Fruit fly (Drosophila melanogaster) whole organism, adult: ENCODE measurements around the gene CG33108.

Source experiments
- CG11617 ChIP-seq: fragments of 200-800 bp; sonication (Bioruptor generic); optimal IDR thresholded peaks from 2 replicates; lab custom pipeline; 2017; ENCODE audit warnings: mild to moderate bottlenecking, missing biosample characterization, missing genetic modification reagents, missing genetic modification characterization
- CG12768 ChIP-seq: fragments of 200-800 bp; sonication (Bioruptor generic); optimal IDR thresholded peaks from 2 replicates; lab custom pipeline; 2017; ENCODE audit warnings: missing biosample characterization, missing genetic modification characterization, mild to moderate bottlenecking, moderate library complexity, missing genetic modification reagents
- CG14711 ChIP-seq: fragments of 200-800 bp; sonication (Bioruptor generic); optimal IDR thresholded peaks from 2 replicates; lab custom pipeline; 2018; ENCODE audit warnings: missing biosample characterization, mild to moderate bottlenecking, missing genetic modification characterization, moderate library complexity
- CG1620 ChIP-seq: fragments of 200-800 bp; sonication (Bioruptor generic); optimal IDR thresholded peaks from 2 replicates; lab custom pipeline; 2016; ENCODE audit warnings: missing biosample characterization, missing genetic modification characterization
- CG33017 ChIP-seq: fragments of 200-800 bp; sonication (Bioruptor generic); optimal IDR thresholded peaks from 2 replicates; lab custom pipeline; 2018; ENCODE audit warnings: missing biosample characterization, mild to moderate bottlenecking, missing genetic modification characterization, moderate library complexity
- CG5204 ChIP-seq: fragments of 200-800 bp; sonication (Bioruptor generic); optimal IDR thresholded peaks from 2 replicates; lab custom pipeline; 2016; ENCODE audit warnings: missing biosample characterization, missing genetic modification characterization
- CG7045 ChIP-seq: fragments of 200-800 bp; sonication (Bioruptor generic); optimal IDR thresholded peaks from 2 replicates; lab custom pipeline; 2017; ENCODE audit warnings: missing biosample characterization, mild to moderate bottlenecking, missing genetic modification characterization
- CG7101 ChIP-seq: fragments of 200-800 bp; sonication (Bioruptor generic); optimal IDR thresholded peaks from 2 replicates; lab custom pipeline; 2018; ENCODE audit warnings: missing biosample characterization, mild to moderate bottlenecking, missing genetic modification characterization, moderate library complexity
- Clk ChIP-seq: fragments of 200-800 bp; sonication (Bioruptor generic); optimal IDR thresholded peaks from 2 replicates; lab custom pipeline; 2017; ENCODE audit warnings: missing biosample characterization, missing genetic modification characterization
- Crg-1 ChIP-seq: fragments of 200-800 bp; sonication (Bioruptor generic); optimal IDR thresholded peaks from 2 replicates; lab custom pipeline; 2016; ENCODE audit warnings: missing biosample characterization, missing genetic modification characterization
- Hr96 ChIP-seq: fragments of 200-800 bp; sonication (Bioruptor generic); optimal IDR thresholded peaks from 2 replicates; lab custom pipeline; 2016; ENCODE audit warnings: missing biosample characterization, missing genetic modification characterization
- Mnt ChIP-seq: fragments of 200-800 bp; sonication (Bioruptor generic); optimal IDR thresholded peaks from 2 replicates; lab custom pipeline; 2016; ENCODE audit warnings: missing biosample characterization, mild to moderate bottlenecking, missing genetic modification characterization
- bab1 ChIP-seq: fragments of 200-800 bp; sonication (Bioruptor generic); optimal IDR thresholded peaks from 3 replicates; lab custom pipeline; 2019; ENCODE audit warnings: missing biosample characterization, mild to moderate bottlenecking, missing genetic modification characterization, moderate library complexity
- cic ChIP-seq: fragments of 200-800 bp; sonication (Bioruptor generic); optimal IDR thresholded peaks from 2 replicates; lab custom pipeline; 2017; ENCODE audit warnings: missing biosample characterization, mild to moderate bottlenecking, missing genetic modification characterization, moderate library complexity
- cnc ChIP-seq, 2 experiments: fragments of >200 bp; optimal IDR thresholded peaks; 2 replicates each; lab custom pipeline; 2017
- kay ChIP-seq: fragments of 200-800 bp; sonication (Bioruptor generic); peaks from one replicate; lab custom pipeline; 2016; ENCODE audit warnings: missing biosample characterization, missing genetic modification characterization, borderline replicate concordance
- ovo ChIP-seq: fragments of 200-800 bp; sonication (Bioruptor generic); optimal IDR thresholded peaks from 2 replicates; lab custom pipeline; 2016; ENCODE audit warnings: missing biosample characterization, missing genetic modification characterization
- pad ChIP-seq: fragments of 200-800 bp; sonication (Bioruptor generic); optimal IDR thresholded peaks from 3 replicates; lab custom pipeline; 2017; ENCODE audit warnings: missing biosample characterization, missing genetic modification characterization, mild to moderate bottlenecking, moderate library complexity, missing genetic modification reagents
- tj ChIP-seq: fragments of 200-800 bp; sonication (Bioruptor generic); optimal IDR thresholded peaks from 3 replicates; lab custom pipeline; 2017; ENCODE audit warnings: missing biosample characterization, mild to moderate bottlenecking, missing genetic modification characterization, moderate library complexity
- toe ChIP-seq: fragments of 200-800 bp; sonication (Bioruptor generic); optimal IDR thresholded peaks from 2 replicates; lab custom pipeline; 2016; ENCODE audit warnings: missing biosample characterization, missing genetic modification characterization

Gene CG33108

dm6 chr3R:23994578-23994977 lies 881 bp upstream of the CG33108 start:
- TF ChIP-seq kay (GFP tag; lab: Kevin White, UChicago) (peak; percentile 91), CG7045 (no peak)

dm6 chr3R:23996224-23996623 lies 765 bp downstream of the CG33108 start, which contains the start of gene LSm3:
Gene LSm3 (plus strand): TSS chr3R:23996262.
- TF ChIP-seq kay (GFP tag; lab: Kevin White, UChicago), result no peak
- TF ChIP-seq Crg-1, result peak; percentile 39
- peak; percentile 18 for TF ChIP-seq CG7101 (tag; lab: Kevin White, UChicago)
- TF ChIP-seq CG1620 (GFP tag; lab: Kevin White, UChicago), result no peak
- TF ChIP-seq Clk (GFP tag; lab: Kevin White, UChicago), result no peak
- peak; percentile 1 for TF ChIP-seq CG14711 (tag; lab: Kevin White, UChicago)
- TF ChIP-seq cic (GFP tag; lab: Kevin White, UChicago), result no peak
- TF ChIP-seq cnc (optimal IDR thresholded peaks at IDR 0.05; lab: Kevin White, UChicago), result no peak
- TF ChIP-seq bab1 (GFP tag; lab: Kevin White, UChicago), result no peak
- no peak for TF ChIP-seq toe (GFP tag; lab: Kevin White, UChicago)
- no peak for TF ChIP-seq CG5204
- TF ChIP-seq pad, result peak; percentile 24
- no peak for TF ChIP-seq ovo (GFP tag; lab: Kevin White, UChicago)
- no peak for TF ChIP-seq CG11617
- peak; percentile 22 for TF ChIP-seq CG7045
- peak; percentile 22 for TF ChIP-seq CG12768
- no peak for TF ChIP-seq tj
- no peak for TF ChIP-seq Hr96 (GFP tag; lab: Kevin White, UChicago)
- no peak for TF ChIP-seq Mnt (GFP tag; lab: Kevin White, UChicago)
- no peak for TF ChIP-seq CG33017 (tag; lab: Kevin White, UChicago)

dm6 chr3R:24001150-24001549 lies 5.7 kb downstream of the CG33108 start:
- TF ChIP-seq Crg-1 (no peak), CG7101 (tag; lab: Kevin White, UChicago) (no peak), Hr96 (GFP tag; lab: Kevin White, UChicago) (no peak), CG11617 (no peak), CG1620 (GFP tag; lab: Kevin White, UChicago) (no peak), CG14711 (tag; lab: Kevin White, UChicago) (no peak), CG33017 (tag; lab: Kevin White, UChicago) (no peak), cic (GFP tag; lab: Kevin White, UChicago) (no peak), CG7045 (no peak), cnc (optimal IDR thresholded peaks at IDR 0.05; lab: Kevin White, UChicago) (no peak), Mnt (GFP tag; lab: Kevin White, UChicago) (no peak), kay (GFP tag; lab: Kevin White, UChicago) (no peak), tj (no peak), bab1 (GFP tag; lab: Kevin White, UChicago) (no peak), toe (GFP tag; lab: Kevin White, UChicago) (no peak), pad (no peak), Clk (GFP tag; lab: Kevin White, UChicago) (no peak), ovo (GFP tag; lab: Kevin White, UChicago) (no peak)

dm6 chr3R:24003948-24004347 lies 8.5 kb downstream of the CG33108 start:
- TF ChIP-seq CG1620 (GFP tag; lab: Kevin White, UChicago) (no peak), pad (no peak), CG33017 (tag; lab: Kevin White, UChicago) (no peak), Mnt (GFP tag; lab: Kevin White, UChicago) (no peak), cnc (optimal IDR thresholded peaks at IDR 0.05; lab: Kevin White, UChicago) (no peak), Clk (GFP tag; lab: Kevin White, UChicago) (no peak)

dm6 chr3R:24006449-24007159 lies 11.1 kb downstream of the CG33108 start:
- TF ChIP-seq Mnt (GFP tag; lab: Kevin White, UChicago) (peak; percentile 62), toe (GFP tag; lab: Kevin White, UChicago) (peak; percentile 48), Clk (GFP tag; lab: Kevin White, UChicago) (no peak), CG1620 (GFP tag; lab: Kevin White, UChicago) (no peak), pad (peak; percentile 54), tj (peak; percentile 42), Crg-1 (no peak), CG14711 (tag; lab: Kevin White, UChicago) (no peak), CG7045 (peak; percentile 4), CG7101 (tag; lab: Kevin White, UChicago) (peak; percentile 40), CG33017 (tag; lab: Kevin White, UChicago) (peak; percentile 45), Hr96 (GFP tag; lab: Kevin White, UChicago) (peak; percentile 17), kay (GFP tag; lab: Kevin White, UChicago) (no peak), CG5204 (peak; percentile 17), bab1 (GFP tag; lab: Kevin White, UChicago) (peak; percentile 46), cnc (optimal IDR thresholded peaks at IDR 0.05; lab: Kevin White, UChicago) (no peak), CG11617 (peak; percentile 35), ovo (GFP tag; lab: Kevin White, UChicago) (no peak), cic (GFP tag; lab: Kevin White, UChicago) (peak; percentile 58), CG12768 (peak; percentile 19)

dm6 chr3R:24007775-24008506 lies 12.5 kb downstream of the CG33108 start:
- TF ChIP-seq kay (GFP tag; lab: Kevin White, UChicago) (peak; percentile 66), Mnt (GFP tag; lab: Kevin White, UChicago) (peak; percentile 5), cnc (optimal IDR thresholded peaks at IDR 0.05; lab: Kevin White, UChicago) (no peak), CG33017 (tag; lab: Kevin White, UChicago) (no peak), CG14711 (tag; lab: Kevin White, UChicago) (no peak), CG7045 (no peak), tj (no peak), cic (GFP tag; lab: Kevin White, UChicago) (peak; percentile 41), CG12768 (no peak)
